Worm (Caenorhabditis elegans) whole organism, young adult: ENCODE results near the gene F31F7.2.

ENCODE experiments used
- B0261.1 ChIP-seq: sonication (generic microtip); optimal IDR thresholded peaks from 2 replicates; lab custom pipeline; 2016; ENCODE audit warnings: mild to moderate bottlenecking, missing genetic modification characterization, moderate library complexity, missing compliant biosample characterization
- B0336.3 ChIP-seq: fragments of 200-800 bp; sonication (Bioruptor generic); IDR thresholded peaks from 2 replicates; pipeline ENCODE4 v1.3.6; 2022; ENCODE audit warnings: missing genetic modification characterization, missing compliant biosample characterization
- C06A6.2 ChIP-seq: fragments of 200-800 bp; sonication (Bioruptor generic); conservative IDR thresholded peaks from 2 replicates; pipeline ENCODE4 v1.3.6; 2022; ENCODE audit warnings: missing genetic modification characterization, missing compliant biosample characterization
- F10E7.11 ChIP-seq: sonication (generic microtip); optimal IDR thresholded peaks from 2 replicates; lab custom pipeline; 2017; ENCODE audit warnings: mild to moderate bottlenecking, missing genetic modification characterization, moderate library complexity, missing compliant biosample characterization
- K12H6.12 ChIP-seq: fragments of 200-800 bp; sonication (Bioruptor generic); optimal IDR thresholded peaks from 2 replicates; lab custom pipeline; 2018; ENCODE audit warnings: mild to moderate bottlenecking, missing genetic modification characterization, missing compliant biosample characterization
- Y56A3A.18 ChIP-seq: fragments of 200-800 bp; sonication (Bioruptor generic); IDR thresholded peaks from 2 replicates; pipeline ENCODE4 v1.3.6; 2022; ENCODE audit warnings: missing genetic modification reagents, missing genetic modification characterization, missing compliant biosample characterization
- Y67H2A.10 ChIP-seq: fragments of 200-800 bp; sonication (Bioruptor generic); conservative IDR thresholded peaks from 2 replicates; pipeline ENCODE4 v1.3.6; 2022; ENCODE audit warnings: missing genetic modification reagents, missing genetic modification characterization, missing compliant biosample characterization
- Y79H2A.3 ChIP-seq: fragments of 200-800 bp; sonication (Bioruptor generic); conservative IDR thresholded peaks from 2 replicates; pipeline ENCODE4 v1.3.6; 2022; ENCODE audit warnings: missing genetic modification reagents, missing genetic modification characterization, missing compliant biosample characterization
- akir-1 ChIP-seq: fragments of 200-800 bp; sonication (Bioruptor generic); optimal IDR thresholded peaks from 2 replicates; lab custom pipeline; 2018; ENCODE audit warnings: mild to moderate bottlenecking, missing genetic modification characterization, moderate library complexity, missing compliant biosample characterization
- aptf-2 ChIP-seq: fragments of 200-800 bp; sonication (Bioruptor generic); conservative IDR thresholded peaks from 2 replicates; pipeline ENCODE4 v1.3.6; 2022; ENCODE audit warnings: missing genetic modification reagents, missing genetic modification characterization, missing compliant biosample characterization
- atf-7 ChIP-seq: sonication (generic microtip); optimal IDR thresholded peaks from 2 replicates; lab custom pipeline; 2017; ENCODE audit warnings: mild to moderate bottlenecking, missing genetic modification characterization, missing compliant biosample characterization
- athp-1 ChIP-seq: sonication (generic microtip); optimal IDR thresholded peaks from 2 replicates; lab custom pipeline; 2017; ENCODE audit warnings: mild to moderate bottlenecking, missing genetic modification characterization, missing compliant biosample characterization
- attf-5 ChIP-seq: fragments of 200-800 bp; sonication (Bioruptor generic); optimal IDR thresholded peaks from 2 replicates; lab custom pipeline; 2018; ENCODE audit warnings: mild to moderate bottlenecking, missing genetic modification characterization, missing compliant biosample characterization
- ccch-3 ChIP-seq: fragments of 200-800 bp; sonication (Bioruptor generic); optimal IDR thresholded peaks from 2 replicates; lab custom pipeline; 2018; ENCODE audit warnings: mild to moderate bottlenecking, missing genetic modification characterization, missing compliant biosample characterization
- ceh-27 ChIP-seq: fragments of 200-800 bp; sonication (Bioruptor generic); optimal IDR thresholded peaks from 2 replicates; lab custom pipeline; 2018; ENCODE audit warnings: mild to moderate bottlenecking, missing genetic modification characterization, moderate library complexity, missing compliant biosample characterization
- ceh-40 ChIP-seq: fragments of 200-800 bp; sonication (Bioruptor generic); IDR thresholded peaks from 2 replicates; pipeline ENCODE4 v1.3.6; 2022; ENCODE audit warnings: missing genetic modification characterization, missing compliant biosample characterization
- die-1 ChIP-seq: sonication (generic microtip); optimal IDR thresholded peaks from 2 replicates; lab custom pipeline; 2016; ENCODE audit warnings: missing genotype, mild to moderate bottlenecking, missing genetic modification characterization, missing compliant biosample characterization
- fkh-3 ChIP-seq: sonication (generic microtip); optimal IDR thresholded peaks from 2 replicates; lab custom pipeline; 2016; ENCODE audit warnings: mild to moderate bottlenecking, missing genetic modification characterization, missing compliant biosample characterization
- gei-17 ChIP-seq: fragments of 200-800 bp; sonication (Bioruptor generic); optimal IDR thresholded peaks from 2 replicates; lab custom pipeline; 2018; ENCODE audit warnings: mild to moderate bottlenecking, missing genetic modification characterization, missing compliant biosample characterization
- him-1 ChIP-seq: sonication (generic microtip); optimal IDR thresholded peaks from 2 replicates; lab custom pipeline; 2016; ENCODE audit warnings: missing genotype, missing genetic modification reagents, missing genetic modification characterization, missing compliant biosample characterization
- hlh-26 ChIP-seq: fragments of 200-800 bp; sonication (Bioruptor generic); conservative IDR thresholded peaks from 2 replicates; pipeline ENCODE4 v1.3.6; 2022; ENCODE audit warnings: missing genetic modification reagents, missing genetic modification characterization, missing compliant biosample characterization
- hmg-1.2 ChIP-seq: fragments of 200-800 bp; sonication (Bioruptor generic); IDR thresholded peaks from 2 replicates; pipeline ENCODE4 v1.3.6; 2022; ENCODE audit warnings: missing genetic modification reagents, missing genetic modification characterization, missing compliant biosample characterization
- lin-26 ChIP-seq: fragments of 200-800 bp; sonication (Bioruptor generic); IDR thresholded peaks from 2 replicates; pipeline ENCODE4 v1.3.6; 2022; ENCODE audit warnings: missing genetic modification reagents, missing genetic modification characterization, missing compliant biosample characterization
- lin-35 ChIP-seq, 3 experiments: fragments of 150-350 bp in 2 of 3; sonication (generic microtip) in 1 of 3; optimal IDR thresholded peaks; 2 replicates each; lab custom pipeline; 2014 to 2018; ENCODE audit warnings: missing biosample characterization in 3 of 3, missing genetic modification characterization in 3 of 3, missing genetic modification reagents in 3 of 3
- lin-40 ChIP-seq: sonication (generic microtip); optimal IDR thresholded peaks from 2 replicates; lab custom pipeline; 2016; ENCODE audit warnings: missing genetic modification characterization, mild to moderate bottlenecking, missing compliant biosample characterization, missing genotype, missing genetic modification reagents
- lin-54 ChIP-seq: fragments of 200-800 bp; sonication (Bioruptor generic); optimal IDR thresholded peaks from 2 replicates; lab custom pipeline; 2018; ENCODE audit warnings: mild to moderate bottlenecking, missing genetic modification characterization, missing compliant biosample characterization
- lir-1 ChIP-seq: fragments of 200-800 bp; sonication (Bioruptor generic); conservative IDR thresholded peaks from 2 replicates; pipeline ENCODE4 v1.3.6; 2022; ENCODE audit warnings: missing genetic modification reagents, missing genetic modification characterization, missing compliant biosample characterization
- lsy-27 ChIP-seq: sonication (generic microtip); optimal IDR thresholded peaks from 2 replicates; lab custom pipeline; 2017; ENCODE audit warnings: missing genetic modification characterization, mild to moderate bottlenecking, missing compliant biosample characterization, antibody characterized with exemption, missing genotype, borderline replicate concordance; ENCODE audit not compliant: insufficient read depth
- madf-3 ChIP-seq: fragments of 200-800 bp; sonication (Bioruptor generic); IDR thresholded peaks from 2 replicates; pipeline ENCODE4 v1.3.6; 2022; ENCODE audit warnings: missing genetic modification reagents, missing genetic modification characterization, missing compliant biosample characterization
- madf-6 ChIP-seq: fragments of 200-800 bp; sonication (Bioruptor generic); IDR thresholded peaks from 2 replicates; pipeline ENCODE4 v1.3.6; 2022; ENCODE audit warnings: missing genetic modification reagents, missing genetic modification characterization, missing compliant biosample characterization
- mcd-1 ChIP-seq: fragments of 200-800 bp; sonication (Bioruptor generic); IDR thresholded peaks from 2 replicates; pipeline ENCODE4 v1.3.6; 2022; ENCODE audit warnings: missing genetic modification reagents, missing genetic modification characterization, missing compliant biosample characterization
- mel-28 ChIP-seq: sonication (generic microtip); optimal IDR thresholded peaks from 2 replicates; lab custom pipeline; 2016; ENCODE audit warnings: borderline replicate concordance, mild to moderate bottlenecking, missing genetic modification characterization, missing compliant biosample characterization
- nfya-1 ChIP-seq: sonication (generic microtip); optimal IDR thresholded peaks from 2 replicates; lab custom pipeline; 2017; ENCODE audit warnings: antibody characterized with exemption, missing compliant biosample characterization, missing genetic modification characterization, borderline replicate concordance; ENCODE audit not compliant: insufficient read depth
- nhr-179 ChIP-seq: sonication (generic microtip); optimal IDR thresholded peaks from 2 replicates; lab custom pipeline; 2016; ENCODE audit warnings: mild to moderate bottlenecking, missing genetic modification characterization, missing compliant biosample characterization
- nhr-80 ChIP-seq: sonication (generic microtip); optimal IDR thresholded peaks from 2 replicates; lab custom pipeline; 2016; ENCODE audit warnings: missing genetic modification characterization, missing compliant biosample characterization
- pha-4 ChIP-seq: fragments of 150-350 bp; sonication (generic microtip); optimal IDR thresholded peaks from 2 replicates; lab custom pipeline; 2014; ENCODE audit warnings: missing biosample characterization, missing genetic modification reagents, missing genetic modification characterization
- rpc-1 ChIP-seq, 2 experiments: fragments of 150-350 bp in 1 of 2; sonication (generic microtip) in 1 of 2; optimal IDR thresholded peaks; 2 replicates each; lab custom pipeline; 2014 to 2018; ENCODE audit warnings: missing biosample characterization in 1 of 2, missing genetic modification characterization in 1 of 2, missing genetic modification reagents in 1 of 2, missing genotype in 1 of 2
- snpc-1.1 ChIP-seq: sonication (generic microtip); optimal IDR thresholded peaks from 2 replicates; lab custom pipeline; 2017; ENCODE audit warnings: missing genetic modification characterization, mild to moderate bottlenecking, missing compliant biosample characterization, antibody characterized with exemption, moderate library complexity, missing genotype, missing genetic modification reagents; ENCODE audit not compliant: insufficient read depth
- tbx-9 ChIP-seq: sonication (generic microtip); optimal IDR thresholded peaks from 2 replicates; lab custom pipeline; 2016; ENCODE audit warnings: borderline replicate concordance, missing genetic modification characterization, inconsistent platforms, missing compliant biosample characterization
- xnd-1 ChIP-seq: sonication (generic microtip); optimal IDR thresholded peaks from 2 replicates; lab custom pipeline; 2016; ENCODE audit warnings: missing genotype, missing genetic modification reagents, missing genetic modification characterization, missing compliant biosample characterization
- zfh-2 ChIP-seq: fragments of 200-800 bp; sonication (Bioruptor generic); conservative IDR thresholded peaks from 2 replicates; pipeline ENCODE4 v1.3.6; 2022; ENCODE audit warnings: missing genetic modification reagents, missing genetic modification characterization, missing compliant biosample characterization
- zim-3 ChIP-seq: sonication (generic microtip); optimal IDR thresholded peaks from 2 replicates; lab custom pipeline; 2017; ENCODE audit warnings: mild to moderate bottlenecking, missing genetic modification characterization, moderate library complexity, missing compliant biosample characterization
- ztf-18 ChIP-seq: sonication (generic microtip); optimal IDR thresholded peaks from 2 replicates; lab custom pipeline; 2016; ENCODE audit warnings: missing genotype, mild to moderate bottlenecking, missing genetic modification characterization, missing compliant biosample characterization
- ztf-22 ChIP-seq: fragments of 200-800 bp; sonication (Bioruptor generic); optimal IDR thresholded peaks from 2 replicates; lab custom pipeline; 2018; ENCODE audit warnings: mild to moderate bottlenecking, missing genetic modification characterization, moderate library complexity, missing compliant biosample characterization
- ztf-26 ChIP-seq: sonication (generic microtip); optimal IDR thresholded peaks from 2 replicates; lab custom pipeline; 2017; ENCODE audit warnings: missing genetic modification characterization, missing compliant biosample characterization
- ztf-6 ChIP-seq: fragments of 200-800 bp; sonication (Bioruptor generic); IDR thresholded peaks from 2 replicates; pipeline ENCODE4 v1.3.6; 2022; ENCODE audit warnings: missing genetic modification reagents, missing genetic modification characterization, missing compliant biosample characterization

Gene F31F7.2

DNA sequence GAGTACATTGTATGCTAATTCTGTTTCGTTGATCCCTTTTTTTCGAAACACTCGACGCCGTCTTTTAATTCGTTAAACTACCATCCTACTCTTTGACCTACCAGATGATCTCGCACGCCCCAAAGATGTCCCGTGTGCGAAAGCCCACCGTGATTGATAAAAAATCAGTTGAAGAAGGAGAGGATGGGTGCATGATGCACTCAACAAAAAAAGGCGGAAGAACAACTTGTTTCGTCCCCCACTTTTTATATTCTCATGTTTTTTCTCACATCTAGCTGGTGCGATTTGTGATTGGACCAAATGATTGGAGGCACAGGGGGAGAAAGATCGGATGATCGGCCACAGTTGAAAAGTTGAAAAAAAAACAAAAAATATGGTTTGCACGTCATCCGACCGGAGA is 32.3 kb upstream of the F31F7.2 start (continued):
- TF ChIP-seq ztf-6 (no peak), lin-40 (tag; lab: Kevin White, UChicago) (peak; percentile 55), hmg-1.2 (no peak), C06A6.2 (peak; percentile 74), K12H6.12 (tag; lab: Kevin White, UChicago) (no peak), rpc-1 (optimal IDR thresholded peaks at IDR 0.05; lab: Kevin White, UChicago) (no peak), rpc-1 (tag; optimal IDR thresholded peaks at IDR 0.05; lab: Kevin White, UChicago) (no peak), Y56A3A.18 (GFP tag; lab: Robert Waterston, UW) (no peak), snpc-1.1 (tag; lab: Kevin White, UChicago) (no peak), lir-1 (GFP tag; lab: Robert Waterston, UW) (no peak), madf-6 (GFP tag; lab: Robert Waterston, UW) (no peak), zfh-2 (GFP tag; lab: Robert Waterston, UW) (no peak), ceh-40 (GFP tag; lab: Robert Waterston, UW) (no peak), die-1 (peak; percentile 23), mcd-1 (GFP tag; lab: Robert Waterston, UW) (no peak), athp-1 (tag; lab: Kevin White, UChicago) (no peak), fkh-3 (no peak), ccch-3 (GFP tag; lab: Kevin White, UChicago) (no peak)

DNA sequence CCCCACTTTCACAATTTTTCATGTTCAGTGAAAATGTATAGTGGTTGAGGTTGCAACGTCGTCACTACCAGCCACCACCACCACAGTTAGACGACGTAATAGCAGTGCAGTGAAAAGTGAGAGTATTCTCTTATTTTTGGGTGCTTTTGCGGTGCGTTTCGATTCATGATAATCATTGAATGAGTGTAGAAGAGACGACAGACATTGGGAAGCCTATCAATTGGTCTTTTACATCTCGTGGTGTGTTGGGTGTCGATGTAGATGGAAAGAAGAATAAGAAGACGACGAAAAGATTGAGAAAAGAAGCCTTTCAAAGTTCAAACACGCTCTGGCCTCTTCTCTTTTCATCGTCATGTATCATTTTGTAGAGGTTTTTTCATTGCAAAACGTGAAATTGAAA is 30.8 kb upstream of the F31F7.2 start:
- TF ChIP-seq gei-17 (no peak), ztf-26 (tag; lab: Kevin White, UChicago) (peak; percentile 26), nhr-80 (tag; lab: Kevin White, UChicago) (peak; percentile 55), B0336.3 (GFP tag; lab: Robert Waterston, UW) (no peak), lin-40 (tag; lab: Kevin White, UChicago) (peak; percentile 62), hlh-26 (no peak), lin-26 (no peak), xnd-1 (tag; lab: Kevin White, UChicago) (no peak), nfya-1 (no peak), C06A6.2 (0 out of 2 replicates have a peak, but pooled peaks have one; percentile 10), B0261.1 (tag; lab: Kevin White, UChicago) (no peak)

DNA sequence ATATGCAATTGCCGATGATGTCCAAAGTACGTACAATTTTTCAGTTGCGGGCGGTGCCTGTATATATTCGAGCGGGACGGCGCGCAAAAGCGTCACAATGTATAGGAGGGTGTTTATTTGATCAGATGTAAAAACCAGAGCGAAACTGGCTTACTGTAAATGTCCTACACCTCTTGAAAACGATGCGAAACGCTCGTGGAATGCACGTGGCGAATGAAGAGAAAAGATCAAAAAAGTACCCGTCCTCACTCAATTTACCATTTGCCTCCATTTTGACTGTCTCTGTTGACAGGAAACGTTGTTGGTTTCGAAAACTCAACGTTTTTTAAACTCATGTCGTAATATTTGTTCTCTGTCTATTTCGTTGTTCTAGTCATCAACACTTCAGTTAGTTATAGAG is 29.9 kb upstream of the F31F7.2 start:
- no peak for TF ChIP-seq F10E7.11 (tag; lab: Kevin White, UChicago)
- no peak for TF ChIP-seq lin-54 (GFP tag; lab: Kevin White, UChicago)
- peak; percentile 15 for TF ChIP-seq ztf-22 (GFP tag; lab: Kevin White, UChicago)
- TF ChIP-seq rpc-1 (optimal IDR thresholded peaks at IDR 0.05; lab: Kevin White, UChicago), result no peak
- no peak for TF ChIP-seq rpc-1 (tag; optimal IDR thresholded peaks at IDR 0.05; lab: Kevin White, UChicago)
- TF ChIP-seq ceh-27 (GFP tag; lab: Kevin White, UChicago), result peak; percentile 20
- TF ChIP-seq lin-35 (GFP tag; optimal IDR thresholded peaks at IDR 0.05; lab: Kevin White, UChicago), result no peak
- peak; percentile 38 for TF ChIP-seq ztf-26 (tag; lab: Kevin White, UChicago)
- TF ChIP-seq aptf-2 (GFP tag; lab: Robert Waterston, UW), result no peak
- TF ChIP-seq ztf-18 (tag; lab: Kevin White, UChicago), result no peak
- TF ChIP-seq akir-1 (GFP tag; lab: Kevin White, UChicago), result no peak
- no peak for TF ChIP-seq Y56A3A.18 (GFP tag; lab: Robert Waterston, UW)
- peak; percentile 88 for TF ChIP-seq pha-4 (tag; lab: Kevin White, UChicago)
- no peak for TF ChIP-seq lsy-27
- peak; percentile 29 for TF ChIP-seq atf-7 (tag; lab: Kevin White, UChicago)
- TF ChIP-seq attf-5 (GFP tag; lab: Kevin White, UChicago), result no peak
- TF ChIP-seq tbx-9, result no peak
- TF ChIP-seq nhr-179 (tag; lab: Kevin White, UChicago), result no peak
- TF ChIP-seq madf-6 (GFP tag; lab: Robert Waterston, UW), result no peak
- TF ChIP-seq him-1 (tag; lab: Kevin White, UChicago), result no peak
- TF ChIP-seq Y79H2A.3, result no peak
- no peak for TF ChIP-seq ceh-40 (GFP tag; lab: Robert Waterston, UW)
- no peak for TF ChIP-seq mel-28 (tag; lab: Kevin White, UChicago)
- TF ChIP-seq Y67H2A.10 (GFP tag; lab: Robert Waterston, UW), result no peak
- no peak for TF ChIP-seq madf-3 (GFP tag; lab: Robert Waterston, UW)
- TF ChIP-seq zim-3 (tag; lab: Kevin White, UChicago), result no peak
